Worm (Caenorhabditis elegans) whole organism, dauer: ENCODE data around the gene col-125.
"Not testable (repeated sequence)": the region's sequence is repeated elsewhere in the genome, so short reads cannot be mapped to it uniquely, and the experiment has no call there.

Experiments used
- unc-62 ChIP-seq: sonication (generic microtip); optimal IDR thresholded peaks from 2 replicates; lab custom pipeline; 2017; ENCODE audit warnings: missing biosample characterization, missing genetic modification reagents, missing genetic modification characterization

col-125 gene

DNA sequence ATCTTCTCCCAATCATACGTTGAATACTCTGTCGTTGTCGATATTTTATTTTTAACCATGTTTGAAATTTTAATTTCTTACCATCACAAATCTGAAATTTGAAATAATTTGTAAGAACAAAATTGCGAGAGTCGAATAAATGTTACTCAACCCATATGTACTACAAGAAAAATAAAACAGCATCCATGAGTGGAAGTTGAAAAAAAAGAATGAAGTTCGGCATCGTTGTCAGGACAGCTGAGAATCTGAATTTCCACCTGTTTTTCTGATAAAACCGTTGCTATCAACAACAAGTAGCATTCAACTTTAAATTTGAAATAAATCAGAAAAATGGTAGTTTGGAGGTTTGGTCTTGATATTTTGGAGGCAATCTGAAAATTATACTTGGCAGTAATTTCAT is 1.4 kb upstream of the col-125 start, which contains the start of gene C29F4.3:
C29F4.3 (minus strand) TSS at position 101 of the 400 bp plus-strand sequence.
- no peak for TF ChIP-seq unc-62 (GFP tag; lab: Kevin White, UChicago)

DNA sequence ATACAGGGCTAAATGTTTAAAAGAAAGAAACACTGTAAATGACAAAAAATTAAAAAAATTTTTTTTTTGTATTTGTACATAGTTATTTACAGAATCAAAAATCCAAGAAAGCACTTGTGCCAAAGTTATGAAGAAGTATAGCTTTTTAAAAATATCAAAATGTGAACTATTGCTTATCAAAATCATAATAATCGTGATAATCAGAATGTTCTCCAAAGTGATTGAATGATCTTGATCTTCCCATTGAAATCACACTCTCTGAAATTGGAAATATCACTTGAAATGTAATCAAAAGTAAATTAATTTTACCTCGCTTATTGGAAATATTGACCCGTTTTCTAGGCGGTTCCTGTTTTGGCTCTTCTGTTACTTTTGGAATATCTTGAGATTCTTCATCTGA is 1.2 kb downstream of the col-125 start:
- TF ChIP-seq unc-62 (GFP tag; lab: Kevin White, UChicago), result no peak

ce11 chrIV:11229013-11229412 is 3.7 kb downstream of the col-125 start:
- TF ChIP-seq unc-62 (GFP tag; lab: Kevin White, UChicago), result no peak

ce11 chrIV:11230069-11230468 is 4.8 kb downstream of the col-125 start, which contains the start of gene best-7:
best-7 (minus strand) TSS chrIV:11230307.
- no peak for TF ChIP-seq unc-62 (GFP tag; lab: Kevin White, UChicago)

DNA sequence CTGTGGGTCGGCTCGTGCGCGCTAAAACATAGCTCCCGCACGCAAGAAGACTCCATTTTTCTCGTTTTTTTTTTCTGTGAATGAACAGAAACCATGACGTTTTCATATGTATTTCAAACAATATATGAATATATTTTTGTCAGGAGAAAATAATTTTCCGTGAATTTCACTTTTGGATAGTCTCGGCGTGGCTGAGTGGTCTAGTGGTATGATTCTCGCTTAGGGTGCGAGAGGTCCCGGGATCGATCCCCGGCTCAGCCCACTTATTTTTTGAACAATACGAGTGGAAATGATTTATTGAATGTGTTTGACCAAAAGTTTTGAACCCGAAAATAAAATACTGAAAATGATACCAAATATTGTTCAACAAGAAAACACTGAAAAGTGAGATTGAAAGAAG is 6.1 kb downstream of the col-125 start:
- no peak for TF ChIP-seq unc-62 (GFP tag; lab: Kevin White, UChicago)

DNA sequence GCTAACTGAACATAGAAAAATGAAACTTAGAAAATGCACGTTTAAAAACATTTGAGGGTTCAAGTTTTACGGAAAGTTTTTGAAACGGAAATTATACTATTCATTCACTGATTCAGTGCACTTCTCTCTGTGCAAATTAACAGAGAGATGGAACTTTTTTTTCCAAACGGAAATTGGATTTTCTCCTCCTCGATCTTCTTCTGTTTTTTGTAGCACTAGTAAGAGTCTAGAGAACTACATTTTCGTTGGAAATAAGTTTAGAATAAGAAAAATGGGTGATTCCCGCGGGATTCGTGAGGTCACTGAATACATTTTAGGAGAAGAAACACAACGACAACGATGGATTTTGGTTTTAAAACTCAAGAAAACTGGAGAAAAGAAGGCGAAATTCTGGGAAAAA is 10.4 kb downstream of the col-125 start:
- no peak for TF ChIP-seq unc-62 (GFP tag; lab: Kevin White, UChicago)

- no peak for TF ChIP-seq unc-62 (GFP tag; lab: Kevin White, UChicago)
These were observed 16.1 kb downstream of the col-125 start, which contains the start of gene C05C12.6 for ce11 chrIV:11241368-11241767. C05C12.6 (minus strand) TSS chrIV:11241468.

- no peak for TF ChIP-seq unc-62 (GFP tag; lab: Kevin White, UChicago)
These were observed 22.1 kb downstream of the col-125 start for ce11 chrIV:11247434-11247833.

DNA sequence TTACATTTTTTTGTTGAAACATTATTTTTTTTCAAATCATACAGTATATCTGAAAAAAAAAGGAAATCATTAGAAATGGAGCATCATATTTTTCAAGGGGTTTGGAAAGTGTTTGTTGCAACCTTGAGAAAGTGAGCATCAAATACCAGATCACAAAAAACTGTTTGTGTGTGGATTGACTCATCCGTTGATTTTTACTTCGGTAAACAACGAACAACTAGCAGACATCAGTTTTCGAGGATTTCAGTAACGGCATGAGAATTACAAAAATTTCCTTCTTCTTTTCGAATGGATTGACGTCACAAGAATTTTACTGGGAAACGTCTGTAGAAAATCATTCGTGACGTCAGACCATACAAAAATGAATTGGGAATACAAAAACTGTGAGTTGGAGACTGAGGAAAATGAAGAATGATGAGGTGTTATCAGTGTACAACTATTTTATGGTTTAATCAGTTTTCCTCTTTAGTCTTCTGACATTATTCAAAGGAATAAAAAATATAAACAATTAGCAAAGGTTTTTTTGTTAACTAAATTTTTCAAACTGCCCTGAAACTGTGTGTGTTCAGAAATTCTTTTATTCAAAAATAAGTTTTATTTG is 22.8 kb downstream of the col-125 start, which contains the start of gene C05C12.4:
C05C12.4 (minus strand) TSS at position 51 of the 601 bp plus-strand sequence.
- TF ChIP-seq unc-62 (GFP tag; lab: Kevin White, UChicago), result no peak

DNA sequence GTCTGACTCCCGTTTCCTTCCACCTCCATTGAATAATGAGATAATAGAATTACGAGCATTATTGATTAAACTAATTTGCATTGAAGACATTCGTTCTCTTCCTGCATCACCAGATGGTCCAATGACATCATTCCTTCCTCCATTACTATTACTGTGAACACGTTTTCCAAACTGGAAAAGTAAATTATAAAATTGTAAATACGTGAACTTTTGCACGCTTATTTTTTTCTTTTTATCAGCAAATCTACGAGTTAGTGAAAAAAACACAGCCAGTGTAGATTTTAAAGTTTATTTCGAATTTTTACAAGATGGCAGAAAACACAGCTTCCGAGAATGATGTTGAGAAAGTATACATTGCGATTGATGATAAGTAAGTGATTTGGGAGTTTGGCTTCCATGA is 28.4 kb downstream of the col-125 start, which contains the start of gene C05C12.1:
C05C12.1 (plus strand) TSS at position 301 of the 400 bp plus-strand sequence.
- not testable (repeated sequence) for TF ChIP-seq unc-62 (GFP tag; lab: Kevin White, UChicago)

ce11 chrIV:11257476-11257875 is 32.2 kb downstream of the col-125 start:
- no peak for TF ChIP-seq unc-62 (GFP tag; lab: Kevin White, UChicago)

DNA sequence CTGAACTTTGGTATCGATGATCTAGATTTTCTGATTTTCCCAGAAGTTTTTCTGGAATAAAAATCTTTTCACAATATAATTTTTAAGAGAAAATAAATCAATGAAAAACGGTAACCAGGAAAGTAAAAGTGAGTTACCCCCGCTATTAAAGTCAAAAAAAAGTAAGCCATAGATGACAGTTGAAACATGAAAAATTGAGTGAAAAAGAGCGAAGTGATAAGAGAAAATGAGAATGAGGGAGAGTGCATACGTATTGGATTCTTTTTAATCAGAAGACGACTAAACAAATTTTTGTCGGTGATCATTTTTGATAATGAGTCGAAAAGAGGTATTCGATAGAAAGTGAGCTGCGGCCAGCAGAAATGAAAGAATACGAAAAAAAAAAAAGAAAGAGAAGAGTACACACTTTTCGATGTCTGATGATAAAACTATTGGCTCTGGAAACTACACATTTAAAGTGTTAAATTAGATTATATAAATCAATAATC is 34.2 kb downstream of the col-125 start, which contains the start of gene gtl-1:
gtl-1 (minus strand) TSS at position 51 of the 488 bp plus-strand sequence.
- no peak for TF ChIP-seq unc-62 (GFP tag; lab: Kevin White, UChicago)

DNA sequence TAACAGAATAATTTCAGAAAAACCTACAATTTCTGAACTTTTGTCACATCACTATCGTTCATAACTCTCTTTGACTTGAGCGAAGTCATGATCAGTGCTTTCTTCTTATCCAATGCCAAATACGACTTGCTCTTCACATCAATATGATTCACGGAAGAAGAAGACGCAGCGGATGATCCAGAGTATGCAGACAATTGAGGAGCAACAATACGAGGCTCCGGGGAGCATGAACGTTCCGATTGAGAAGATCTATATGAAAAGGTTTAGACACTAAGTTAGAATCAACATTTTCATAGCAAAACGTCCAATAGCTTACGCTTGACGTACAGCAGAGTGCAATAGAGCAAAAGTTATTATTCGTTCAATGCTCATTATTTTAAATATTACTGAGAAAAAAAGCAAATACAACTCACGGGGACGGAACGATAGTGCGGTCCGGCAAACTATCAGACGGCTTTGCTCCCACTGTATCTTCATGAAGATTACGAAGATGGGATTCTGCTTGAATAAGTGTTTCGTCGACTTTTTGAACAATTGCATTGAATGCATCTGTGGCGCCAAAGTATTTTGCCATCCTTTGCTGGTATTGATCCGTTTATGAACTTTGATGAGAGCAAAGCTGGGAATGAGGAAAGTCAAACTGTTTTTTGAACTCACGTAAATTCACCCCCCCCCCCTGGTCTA is 35.4 kb downstream of the col-125 start, which contains the start of gene C05C12.5:
C05C12.5 (minus strand) TSS at position 642 of the 684 bp plus-strand sequence.
- no peak for TF ChIP-seq unc-62 (GFP tag; lab: Kevin White, UChicago)

- no peak for TF ChIP-seq unc-62 (GFP tag; lab: Kevin White, UChicago)
These were observed 36.2 kb downstream of the col-125 start, which contains the start of gene F54D1.1 for ce11 chrIV:11261535-11261934. F54D1.1 (plus strand) TSS chrIV:11261835.

- TF ChIP-seq unc-62 (GFP tag; lab: Kevin White, UChicago), result not testable (repeated sequence)
These were observed 37.8 kb downstream of the col-125 start, which contains the start of gene col-126 for ce11 chrIV:11263101-11263500. col-126 (plus strand) TSS chrIV:11263401.

ce11 chrIV:11266090-11266489 is 40.8 kb downstream of the col-125 start, which contains the start of gene col-127:
col-127 (minus strand) TSS chrIV:11266190.
- no peak for TF ChIP-seq unc-62 (GFP tag; lab: Kevin White, UChicago)
